Worm (Caenorhabditis elegans) whole organism, young adult: ENCODE data around the gene F17C11.26.

Source experiments
- C06A6.2 ChIP-seq: fragments of 200-800 bp; sonication (Bioruptor generic); conservative IDR thresholded peaks from 2 replicates; pipeline ENCODE4 v1.3.6; 2022; ENCODE audit warnings: missing genetic modification characterization, missing compliant biosample characterization
- F33H1.4 ChIP-seq: fragments of 200-800 bp; sonication (Bioruptor generic); IDR thresholded peaks from 2 replicates; pipeline ENCODE4 v1.3.6; 2022; ENCODE audit warnings: missing genetic modification reagents, missing genetic modification characterization, missing compliant biosample characterization
- F55B11.4 ChIP-seq: sonication (generic microtip); optimal IDR thresholded peaks from 2 replicates; lab custom pipeline; 2016; ENCODE audit warnings: missing compliant biosample characterization, missing genetic modification characterization, borderline replicate concordance; ENCODE audit not compliant: insufficient read depth
- K11D2.4 ChIP-seq: fragments of 200-800 bp; sonication (Bioruptor generic); IDR thresholded peaks from 2 replicates; pipeline ENCODE4 v1.3.6; 2022; ENCODE audit warnings: missing genetic modification reagents, missing genetic modification characterization, missing compliant biosample characterization
- K12H6.12 ChIP-seq: fragments of 200-800 bp; sonication (Bioruptor generic); optimal IDR thresholded peaks from 2 replicates; lab custom pipeline; 2018; ENCODE audit warnings: mild to moderate bottlenecking, missing genetic modification characterization, missing compliant biosample characterization
- T26A5.8 ChIP-seq: sonication (generic microtip); optimal IDR thresholded peaks from 2 replicates; lab custom pipeline; 2016; ENCODE audit warnings: missing genetic modification characterization, missing compliant biosample characterization
- Y53G8AR.9 ChIP-seq: fragments of 200-800 bp; sonication (Bioruptor generic); conservative IDR thresholded peaks from 2 replicates; pipeline ENCODE4 v1.3.6; 2022; ENCODE audit warnings: missing genetic modification reagents, missing genetic modification characterization, missing compliant biosample characterization
- Y79H2A.3 ChIP-seq: fragments of 200-800 bp; sonication (Bioruptor generic); conservative IDR thresholded peaks from 2 replicates; pipeline ENCODE4 v1.3.6; 2022; ENCODE audit warnings: missing genetic modification reagents, missing genetic modification characterization, missing compliant biosample characterization
- aptf-3 ChIP-seq: fragments of 200-800 bp; sonication (Bioruptor generic); IDR thresholded peaks from 2 replicates; pipeline ENCODE4 v1.3.6; 2022; ENCODE audit warnings: missing genetic modification characterization, missing compliant biosample characterization
- atf-7 ChIP-seq: sonication (generic microtip); optimal IDR thresholded peaks from 2 replicates; lab custom pipeline; 2017; ENCODE audit warnings: mild to moderate bottlenecking, missing genetic modification characterization, missing compliant biosample characterization
- attf-5 ChIP-seq: fragments of 200-800 bp; sonication (Bioruptor generic); optimal IDR thresholded peaks from 2 replicates; lab custom pipeline; 2018; ENCODE audit warnings: mild to moderate bottlenecking, missing genetic modification characterization, missing compliant biosample characterization
- bed-1 ChIP-seq: fragments of 200-800 bp; sonication (Bioruptor generic); IDR thresholded peaks from 2 replicates; pipeline ENCODE4 v1.3.6; 2022; ENCODE audit warnings: missing genetic modification reagents, missing genetic modification characterization, missing compliant biosample characterization
- bed-2 ChIP-seq: fragments of 200-800 bp; sonication (Bioruptor generic); IDR thresholded peaks from 2 replicates; pipeline ENCODE4 v1.3.6; 2022; ENCODE audit warnings: missing genetic modification reagents, missing genetic modification characterization, missing compliant biosample characterization
- cebp-1 ChIP-seq, 2 experiments: fragments of 200-800 bp in 1 of 2; sonication (Bioruptor generic) in 1 of 2; sonication (generic microtip) in 1 of 2; IDR thresholded peaks in 1 of 2; optimal IDR thresholded peaks in 1 of 2; 2 replicates each; pipeline versions ENCODE4 v1.3.6 to Lab custom; 2017 to 2022; ENCODE audit warnings: missing compliant biosample characterization in 2 of 2, missing genetic modification characterization in 2 of 2, mild to moderate bottlenecking in 1 of 2, missing genetic modification reagents in 1 of 2, moderate library complexity in 1 of 2
- ceh-58 ChIP-seq: fragments of 200-800 bp; sonication (Bioruptor generic); IDR thresholded peaks from 2 replicates; pipeline ENCODE4 v1.3.6; 2022; ENCODE audit warnings: missing genetic modification characterization, missing compliant biosample characterization
- ceh-91 ChIP-seq: fragments of 200-800 bp; sonication (Bioruptor generic); IDR thresholded peaks from 2 replicates; pipeline ENCODE4 v1.3.6; 2022; ENCODE audit warnings: missing genetic modification reagents, missing genetic modification characterization, missing compliant biosample characterization
- die-1 ChIP-seq: sonication (generic microtip); optimal IDR thresholded peaks from 2 replicates; lab custom pipeline; 2016; ENCODE audit warnings: missing genotype, mild to moderate bottlenecking, missing genetic modification characterization, missing compliant biosample characterization
- dox-1 ChIP-seq: fragments of 200-800 bp; sonication (Bioruptor generic); IDR thresholded peaks from 2 replicates; pipeline ENCODE4 v1.3.6; 2022; ENCODE audit warnings: missing genetic modification reagents, missing genetic modification characterization, missing compliant biosample characterization
- egl-44 ChIP-seq: fragments of 200-800 bp; sonication (Bioruptor generic); IDR thresholded peaks from 2 replicates; pipeline ENCODE4 v1.3.6; 2022; ENCODE audit warnings: missing genetic modification reagents, missing genetic modification characterization, missing compliant biosample characterization
- egrh-3 ChIP-seq: fragments of 200-800 bp; sonication (Bioruptor generic); IDR thresholded peaks from 2 replicates; pipeline ENCODE4 v1.3.6; 2022; ENCODE audit warnings: missing genetic modification reagents, missing genetic modification characterization, missing compliant biosample characterization
- ekl-4 ChIP-seq: fragments of 200-800 bp; sonication (Bioruptor generic); IDR thresholded peaks from 2 replicates; pipeline ENCODE4 v1.3.6; 2022; ENCODE audit warnings: missing genetic modification reagents, missing genetic modification characterization, missing compliant biosample characterization
- hlh-26 ChIP-seq: fragments of 200-800 bp; sonication (Bioruptor generic); conservative IDR thresholded peaks from 2 replicates; pipeline ENCODE4 v1.3.6; 2022; ENCODE audit warnings: missing genetic modification reagents, missing genetic modification characterization, missing compliant biosample characterization
- hmg-20 ChIP-seq: fragments of 200-800 bp; sonication (Bioruptor generic); IDR thresholded peaks from 2 replicates; pipeline ENCODE4 v1.3.6; 2022; ENCODE audit warnings: missing genetic modification reagents, missing genetic modification characterization, missing compliant biosample characterization
- hsf-1 ChIP-seq: fragments of 200-800 bp; sonication (Bioruptor generic); IDR thresholded peaks from 2 replicates; pipeline ENCODE4 v1.3.6; 2022; ENCODE audit warnings: missing genetic modification reagents, missing genetic modification characterization, missing compliant biosample characterization
- let-607 ChIP-seq, 2 experiments: fragments of 200-800 bp in 1 of 2; sonication (Bioruptor generic) in 1 of 2; sonication (generic microtip) in 1 of 2; optimal IDR thresholded peaks; 2 replicates each; lab custom pipeline; 2016 to 2018; ENCODE audit warnings: mild to moderate bottlenecking in 2 of 2, missing compliant biosample characterization in 2 of 2, missing genetic modification characterization in 2 of 2, moderate library complexity in 2 of 2, missing genotype in 1 of 2
- lin-26 ChIP-seq: fragments of 200-800 bp; sonication (Bioruptor generic); IDR thresholded peaks from 2 replicates; pipeline ENCODE4 v1.3.6; 2022; ENCODE audit warnings: missing genetic modification reagents, missing genetic modification characterization, missing compliant biosample characterization
- lin-40 ChIP-seq: sonication (generic microtip); optimal IDR thresholded peaks from 2 replicates; lab custom pipeline; 2016; ENCODE audit warnings: missing genetic modification characterization, mild to moderate bottlenecking, missing compliant biosample characterization, missing genotype, missing genetic modification reagents
- madf-10 ChIP-seq: sonication (generic microtip); optimal IDR thresholded peaks from 2 replicates; lab custom pipeline; 2016; ENCODE audit warnings: mild to moderate bottlenecking, missing genetic modification characterization, missing compliant biosample characterization
- madf-6 ChIP-seq: fragments of 200-800 bp; sonication (Bioruptor generic); IDR thresholded peaks from 2 replicates; pipeline ENCODE4 v1.3.6; 2022; ENCODE audit warnings: missing genetic modification reagents, missing genetic modification characterization, missing compliant biosample characterization
- madf-8 ChIP-seq: fragments of 200-800 bp; sonication (Bioruptor generic); conservative IDR thresholded peaks from 2 replicates; pipeline ENCODE4 v1.3.6; 2022; ENCODE audit warnings: missing genetic modification reagents, missing genetic modification characterization, missing compliant biosample characterization
- mes-4 ChIP-seq: sonication (generic microtip); optimal IDR thresholded peaks from 2 replicates; lab custom pipeline; 2016; ENCODE audit warnings: missing genotype, missing genetic modification characterization, missing compliant biosample characterization
- mxl-1 ChIP-seq: sonication (generic microtip); optimal IDR thresholded peaks from 2 replicates; lab custom pipeline; 2016; ENCODE audit warnings: missing genetic modification characterization, missing compliant biosample characterization
- nfyb-1 ChIP-seq: fragments of 200-800 bp; sonication (Bioruptor generic); IDR thresholded peaks from 2 replicates; pipeline ENCODE4 v1.3.6; 2022; ENCODE audit warnings: missing genetic modification reagents, missing genetic modification characterization, missing compliant biosample characterization
- nhr-179 ChIP-seq: sonication (generic microtip); optimal IDR thresholded peaks from 2 replicates; lab custom pipeline; 2016; ENCODE audit warnings: mild to moderate bottlenecking, missing genetic modification characterization, missing compliant biosample characterization
- nhr-80 ChIP-seq: sonication (generic microtip); optimal IDR thresholded peaks from 2 replicates; lab custom pipeline; 2016; ENCODE audit warnings: missing genetic modification characterization, missing compliant biosample characterization
- pbrm-1 ChIP-seq: fragments of 200-800 bp; sonication (Bioruptor generic); IDR thresholded peaks from 2 replicates; pipeline ENCODE4 v1.3.6; 2022; ENCODE audit warnings: missing genetic modification reagents, missing genetic modification characterization, missing compliant biosample characterization
- rec-8 ChIP-seq, 2 experiments: sonication (generic microtip); optimal IDR thresholded peaks; 2 replicates each; lab custom pipeline; 2016; ENCODE audit warnings: mild to moderate bottlenecking in 2 of 2, missing genetic modification characterization in 2 of 2, missing genetic modification reagents in 2 of 2, missing genotype in 2 of 2, missing biosample characterization in 1 of 2, missing compliant biosample characterization in 1 of 2, moderate library complexity in 1 of 2
- sdz-38 ChIP-seq: sonication (generic microtip); optimal IDR thresholded peaks from 2 replicates; lab custom pipeline; 2016; ENCODE audit warnings: missing genotype, missing genetic modification characterization, missing compliant biosample characterization
- snpc-1.1 ChIP-seq: sonication (generic microtip); optimal IDR thresholded peaks from 2 replicates; lab custom pipeline; 2017; ENCODE audit warnings: missing genetic modification characterization, mild to moderate bottlenecking, missing compliant biosample characterization, antibody characterized with exemption, moderate library complexity, missing genotype, missing genetic modification reagents; ENCODE audit not compliant: insufficient read depth
- snpc-1.3 ChIP-seq: sonication (generic microtip); optimal IDR thresholded peaks from 2 replicates; lab custom pipeline; 2017; ENCODE audit warnings: missing genetic modification characterization, mild to moderate bottlenecking, missing compliant biosample characterization, antibody characterized with exemption, moderate library complexity, missing genotype, missing genetic modification reagents; ENCODE audit not compliant: insufficient read depth
- snpc-4 ChIP-seq, 5 experiments: fragments of 150-350 bp in 1 of 5; sonication (generic microtip) in 4 of 5; optimal IDR thresholded peaks; 2 replicates each; lab custom pipeline; 2014 to 2018; ENCODE audit warnings: missing genetic modification characterization in 5 of 5, missing biosample characterization in 3 of 5, antibody characterized with exemption in 2 of 5, mild to moderate bottlenecking in 2 of 5, missing compliant biosample characterization in 2 of 5, missing genotype in 2 of 5, moderate library complexity in 2 of 5, missing genetic modification reagents in 1 of 5
- tbp1 ChIP-seq: fragments of 200-800 bp; sonication (Bioruptor generic); optimal IDR thresholded peaks from 2 replicates; lab custom pipeline; 2018; ENCODE audit warnings: mild to moderate bottlenecking, missing genetic modification characterization, missing compliant biosample characterization
- unc-130 ChIP-seq: sonication (generic microtip); optimal IDR thresholded peaks from 2 replicates; lab custom pipeline; 2016; ENCODE audit warnings: missing genetic modification reagents, missing genetic modification characterization, missing compliant biosample characterization
- zfh-2 ChIP-seq: fragments of 200-800 bp; sonication (Bioruptor generic); conservative IDR thresholded peaks from 2 replicates; pipeline ENCODE4 v1.3.6; 2022; ENCODE audit warnings: missing genetic modification reagents, missing genetic modification characterization, missing compliant biosample characterization
- ztf-3 ChIP-seq: fragments of 200-800 bp; sonication (Bioruptor generic); optimal IDR thresholded peaks from 2 replicates; lab custom pipeline; 2018; ENCODE audit warnings: mild to moderate bottlenecking, missing genetic modification characterization, missing compliant biosample characterization

The F17C11.26 gene

ce11 chrV:10960544-10960943 is 19.3 kb downstream of the F17C11.26 start, which contains the start of gene vps-36:
Gene vps-36 (minus strand): TSS chrV:10960669.
- TF ChIP-seq Y79H2A.3 (GFP tag; lab: Robert Waterston, UW) (no peak), ekl-4 (GFP tag; lab: Robert Waterston, UW) (0 out of 2 replicates have a peak, but pooled peaks have one; percentile 43), ztf-3 (GFP tag; lab: Kevin White, UChicago) (no peak), zfh-2 (GFP tag; lab: Robert Waterston, UW) (no peak), ceh-58 (no peak), nhr-80 (tag; lab: Kevin White, UChicago) (peak; percentile 90), hmg-20 (GFP tag; lab: Robert Waterston, UW) (no peak), atf-7 (peak; percentile 11), rec-8 (tag; optimal IDR thresholded peaks at IDR 0.05; lab: Kevin White, UChicago) (no peak), cebp-1 (GFP tag; IDR thresholded peaks at IDR 0.05; lab: Robert Waterston, UW) (no peak), cebp-1 (tag; optimal IDR thresholded peaks at IDR 0.05; lab: Kevin White, UChicago) (no peak), die-1 (no peak), snpc-1.1 (no peak), sdz-38 (no peak), pbrm-1 (peak; percentile 57; the same call in 1 of the 2 replicates), let-607 (tag; optimal IDR thresholded peaks at IDR 0.05; lab: Kevin White, UChicago) (peak; percentile 37 to 77), aptf-3 (GFP tag; lab: Robert Waterston, UW) (no peak), dox-1 (GFP tag; lab: Robert Waterston, UW) (peak; percentile 48), bed-2 (GFP tag; lab: Robert Waterston, UW) (no peak), egl-44 (GFP tag; lab: Robert Waterston, UW) (no peak), mxl-1 (tag; lab: Kevin White, UChicago) (no peak), C06A6.2 (GFP tag; lab: Robert Waterston, UW) (no peak), Y53G8AR.9 (GFP tag; lab: Robert Waterston, UW) (0 out of 2 replicates have a peak, but pooled peaks have one; percentile 10)

- peak; percentile 52; the same call in 1 of the 2 replicates for TF ChIP-seq pbrm-1
- TF ChIP-seq T26A5.8 (tag; lab: Kevin White, UChicago): no peak
- peak; percentile 10 for TF ChIP-seq tbp1 (GFP tag; lab: Kevin White, UChicago)
- TF ChIP-seq nhr-179: no peak
- no peak for TF ChIP-seq mes-4 (tag; lab: Kevin White, UChicago)
- TF ChIP-seq attf-5 (GFP tag; lab: Kevin White, UChicago): peak; percentile 38
- no peak for TF ChIP-seq egrh-3 (GFP tag; lab: Robert Waterston, UW)
- 0 out of 2 replicates have a peak, but pooled peaks have one; percentile 15 for TF ChIP-seq hsf-1 (GFP tag; lab: Robert Waterston, UW)
- TF ChIP-seq lin-40: peak; percentile 34
- no peak for TF ChIP-seq bed-1
- no peak for TF ChIP-seq snpc-1.3 (tag; lab: Kevin White, UChicago)
- TF ChIP-seq ceh-91 (GFP tag; lab: Robert Waterston, UW): no peak
- no peak for TF ChIP-seq snpc-4 (GFP tag; optimal IDR thresholded peaks at IDR 0.05; lab: Kevin White, UChicago)
- TF ChIP-seq snpc-4 (tag; optimal IDR thresholded peaks at IDR 0.05; lab: Kevin White, UChicago): peak in 1 of 4 experiments; percentile 23
- TF ChIP-seq nfyb-1 (GFP tag; lab: Robert Waterston, UW): peak; percentile 29; the same call in 1 of the 2 replicates
- TF ChIP-seq F33H1.4 (GFP tag; lab: Robert Waterston, UW): no peak
- no peak for TF ChIP-seq cebp-1 (GFP tag; IDR thresholded peaks at IDR 0.05; lab: Robert Waterston, UW)
- peak; percentile 66 for TF ChIP-seq cebp-1 (tag; optimal IDR thresholded peaks at IDR 0.05; lab: Kevin White, UChicago)
- TF ChIP-seq lin-26: no peak
- TF ChIP-seq K11D2.4 (GFP tag; lab: Robert Waterston, UW): peak; percentile 52; the same call in 1 of the 2 replicates
- TF ChIP-seq madf-6 (GFP tag; lab: Robert Waterston, UW): 0 out of 2 replicates have a peak, but pooled peaks have one; percentile 12
- peak; percentile 12 for TF ChIP-seq madf-10
- TF ChIP-seq F55B11.4 (tag; lab: Kevin White, UChicago): no peak
- no peak for TF ChIP-seq hlh-26 (GFP tag; lab: Robert Waterston, UW)
- no peak for TF ChIP-seq madf-8 (GFP tag; lab: Robert Waterston, UW)
- TF ChIP-seq unc-130 (GFP tag; lab: Kevin White, UChicago): no peak
- peak; percentile 67 for TF ChIP-seq K12H6.12
Measured at ce11 chrV:10961448-10961870, 20.2 kb downstream of the F17C11.26 start.
